Fruit fly (Drosophila melanogaster) whole organism, embryonic: ENCODE results near the gene CG13012.

Experiments
- CG10274 ChIP-seq: fragments of 200-800 bp; sonication (Bioruptor generic); optimal IDR thresholded peaks from 3 replicates; lab custom pipeline; 2017; ENCODE audit warnings: missing biosample characterization, mild to moderate bottlenecking, missing genetic modification characterization
- CG11247 ChIP-seq: fragments of 200-800 bp; sonication (Bioruptor generic); IDR thresholded peaks from 2 replicates; pipeline ENCODE4 v1.3.6; 2022; ENCODE audit warnings: missing biosample characterization, missing genetic modification characterization
- CG11398 ChIP-seq: fragments of 200-800 bp; sonication (Bioruptor generic); optimal IDR thresholded peaks from 2 replicates; lab custom pipeline; 2016; ENCODE audit warnings: missing biosample characterization, missing genetic modification characterization
- CG16815 ChIP-seq: fragments of 200-800 bp; sonication (Bioruptor generic); optimal IDR thresholded peaks from 3 replicates; lab custom pipeline; 2017; ENCODE audit warnings: missing biosample characterization, mild to moderate bottlenecking, missing genetic modification characterization
- CG18011 ChIP-seq: fragments of 200-800 bp; sonication (Bioruptor generic); optimal IDR thresholded peaks from 2 replicates; lab custom pipeline; 2017; ENCODE audit warnings: missing biosample characterization, missing genetic modification characterization, mild to moderate bottlenecking, moderate library complexity, missing genotype
- CG18764 ChIP-seq: fragments of 200-800 bp; sonication (Bioruptor generic); optimal IDR thresholded peaks from 3 replicates; lab custom pipeline; 2016; ENCODE audit warnings: missing biosample characterization, missing genetic modification characterization
- CG2202 ChIP-seq: fragments of 200-800 bp; sonication (Bioruptor generic); optimal IDR thresholded peaks from 2 replicates; lab custom pipeline; 2018; ENCODE audit warnings: missing biosample characterization, mild to moderate bottlenecking, missing genetic modification characterization
- CG2889 ChIP-seq: fragments of 200-800 bp; sonication (Bioruptor generic); IDR thresholded peaks from 3 replicates; pipeline ENCODE4 v1.3.6; 2022; ENCODE audit warnings: missing biosample characterization, missing genetic modification characterization
- CG30020 ChIP-seq: fragments of 200-800 bp; optimal IDR thresholded peaks from 2 replicates; lab custom pipeline; 2019; ENCODE audit warnings: missing biosample characterization, mild to moderate bottlenecking, missing genetic modification characterization, moderate library complexity
- CG33213 ChIP-seq: fragments of 200-800 bp; sonication (Bioruptor generic); optimal IDR thresholded peaks from 3 replicates; lab custom pipeline; 2016; ENCODE audit warnings: missing biosample characterization, missing genetic modification characterization
- CG6689 ChIP-seq: fragments of 200-800 bp; sonication (Bioruptor generic); IDR thresholded peaks from 2 replicates; pipeline ENCODE4 v1.3.6; 2022; ENCODE audit warnings: missing biosample characterization, missing genetic modification characterization
- CG7372 ChIP-seq: fragments of 200-800 bp; sonication (Bioruptor generic); IDR thresholded peaks from 2 replicates; pipeline ENCODE4 v1.3.6; 2022; ENCODE audit warnings: missing biosample characterization, missing genetic modification characterization
- CG8281 ChIP-seq: fragments of 200-800 bp; sonication (Bioruptor generic); optimal IDR thresholded peaks from 2 replicates; lab custom pipeline; 2018; ENCODE audit warnings: missing biosample characterization, mild to moderate bottlenecking, missing genetic modification characterization, moderate library complexity
- Dip3 ChIP-seq: fragments of 200-800 bp; sonication (Bioruptor generic); optimal IDR thresholded peaks from 3 replicates; lab custom pipeline; 2016; ENCODE audit warnings: missing biosample characterization, missing genetic modification characterization
- Doc3 ChIP-seq: fragments of 200-800 bp; sonication (Bioruptor generic); IDR thresholded peaks from 3 replicates; pipeline ENCODE4 v1.3.6; 2022; ENCODE audit warnings: missing biosample characterization, missing genetic modification characterization; ENCODE audit not compliant: partially characterized antibody
- Fer3 ChIP-seq: fragments of 200-800 bp; sonication (Bioruptor generic); optimal IDR thresholded peaks from 2 replicates; lab custom pipeline; 2018; ENCODE audit warnings: missing biosample characterization, mild to moderate bottlenecking, missing genetic modification characterization, moderate library complexity
- Kr ChIP-seq: fragments of 200-800 bp; sonication (Bioruptor generic); optimal IDR thresholded peaks from 2 replicates; lab custom pipeline; 2017; ENCODE audit warnings: missing biosample characterization, mild to moderate bottlenecking, missing genetic modification characterization
- Med ChIP-seq: fragments of 200-800 bp; sonication (Bioruptor generic); peaks from one replicate; lab custom pipeline; 2016; ENCODE audit warnings: missing biosample characterization, missing genetic modification characterization, mild to moderate bottlenecking, inconsistent platforms, moderate library complexity
- Nf-YC ChIP-seq: fragments of 200-800 bp; optimal IDR thresholded peaks from 3 replicates; lab custom pipeline; 2019; ENCODE audit warnings: missing biosample characterization, mild to moderate bottlenecking, missing genetic modification characterization, moderate library complexity
- Opbp ChIP-seq: fragments of 200-800 bp; sonication (Bioruptor generic); IDR thresholded peaks from 3 replicates; pipeline ENCODE4 v1.3.6; 2022; ENCODE audit warnings: missing biosample characterization, missing genetic modification characterization; ENCODE audit not compliant: partially characterized antibody
- Sin3A ChIP-seq: fragments of >200 bp; optimal IDR thresholded peaks from 2 replicates; lab custom pipeline; 2018
- Xrp1 ChIP-seq: fragments of 200-800 bp; sonication (Bioruptor generic); IDR thresholded peaks from 2 replicates; pipeline ENCODE4 v1.3.6; 2022; ENCODE audit warnings: missing biosample characterization, missing genetic modification characterization
- YL-1 ChIP-seq: fragments of 200-800 bp; sonication (Bioruptor generic); optimal IDR thresholded peaks from 3 replicates; lab custom pipeline; 2017; ENCODE audit warnings: missing biosample characterization, mild to moderate bottlenecking, missing genetic modification characterization
- ac ChIP-seq: fragments of 200-800 bp; sonication (Bioruptor generic); optimal IDR thresholded peaks from 3 replicates; lab custom pipeline; 2017; ENCODE audit warnings: missing biosample characterization, mild to moderate bottlenecking, missing genetic modification characterization
- aop ChIP-seq: fragments of 200-800 bp; sonication (Bioruptor generic); IDR thresholded peaks from 2 replicates; pipeline ENCODE4 v1.3.6; 2022; ENCODE audit warnings: missing biosample characterization, missing genetic modification characterization
- ap ChIP-seq: fragments of 200-800 bp; sonication (Bioruptor generic); IDR thresholded peaks from 2 replicates; pipeline ENCODE4 v1.3.6; 2022; ENCODE audit warnings: missing biosample characterization, missing genetic modification characterization
- ash1 ChIP-seq: fragments of 200-800 bp; sonication (Bioruptor generic); optimal IDR thresholded peaks from 2 replicates; lab custom pipeline; 2018; ENCODE audit warnings: missing biosample characterization, mild to moderate bottlenecking, missing genetic modification characterization
- ato ChIP-seq: fragments of 200-800 bp; sonication (Bioruptor generic); IDR thresholded peaks from 2 replicates; pipeline ENCODE4 v1.3.6; 2022; ENCODE audit warnings: missing biosample characterization, missing genetic modification characterization; ENCODE audit not compliant: partially characterized antibody
- cato ChIP-seq: fragments of 200-800 bp; sonication (Bioruptor generic); optimal IDR thresholded peaks from 2 replicates; lab custom pipeline; 2016; ENCODE audit warnings: missing biosample characterization, missing genetic modification characterization, borderline replicate concordance
- caup ChIP-seq: fragments of 200-800 bp; sonication (Bioruptor generic); optimal IDR thresholded peaks from 3 replicates; lab custom pipeline; 2017; ENCODE audit warnings: missing biosample characterization, mild to moderate bottlenecking, missing genetic modification characterization, moderate library complexity; ENCODE audit not compliant: severe bottlenecking
- chif ChIP-seq, 2 experiments: fragments of 200-800 bp; sonication (Bioruptor generic); optimal IDR thresholded peaks; 3 replicates each; lab custom pipeline; 2016; ENCODE audit warnings: missing biosample characterization in 2 of 2, missing genetic modification characterization in 2 of 2
- crc ChIP-seq: fragments of 200-800 bp; sonication (Bioruptor generic); optimal IDR thresholded peaks from 2 replicates; lab custom pipeline; 2016; ENCODE audit warnings: missing biosample characterization, missing genetic modification characterization
- crol ChIP-seq: fragments of 200-800 bp; sonication (Bioruptor generic); IDR thresholded peaks from 2 replicates; pipeline ENCODE4 v1.3.6; 2022; ENCODE audit warnings: missing biosample characterization, missing genetic modification characterization
- dimm ChIP-seq: fragments of 200-800 bp; sonication (Bioruptor generic); IDR thresholded peaks from 2 replicates; pipeline ENCODE4 v1.3.6; 2022; ENCODE audit warnings: missing biosample characterization, missing genetic modification characterization
- ems ChIP-seq: fragments of 200-800 bp; sonication (Bioruptor generic); optimal IDR thresholded peaks from 3 replicates; lab custom pipeline; 2016; ENCODE audit warnings: missing biosample characterization, missing genetic modification characterization
- gro ChIP-seq: fragments of 200-800 bp; sonication (Bioruptor generic); optimal IDR thresholded peaks from 2 replicates; lab custom pipeline; 2016; ENCODE audit warnings: missing biosample characterization, missing genetic modification characterization
- ken ChIP-seq: fragments of 200-800 bp; sonication (Bioruptor generic); IDR thresholded peaks from 3 replicates; pipeline ENCODE4 v1.3.6; 2022; ENCODE audit warnings: missing biosample characterization, missing genetic modification characterization
- lbe ChIP-seq: fragments of 200-800 bp; sonication (Bioruptor generic); optimal IDR thresholded peaks from 2 replicates; lab custom pipeline; 2016; ENCODE audit warnings: missing biosample characterization, mild to moderate bottlenecking, missing genetic modification characterization
- nau ChIP-seq: fragments of 200-800 bp; sonication (Bioruptor generic); optimal IDR thresholded peaks from 3 replicates; lab custom pipeline; 2017; ENCODE audit warnings: missing biosample characterization, mild to moderate bottlenecking, missing genetic modification characterization, missing genetic modification reagents
- ranshi ChIP-seq: fragments of 200-800 bp; sonication (Bioruptor generic); IDR thresholded peaks from 2 replicates; pipeline ENCODE4 v1.3.6; 2022; ENCODE audit warnings: missing biosample characterization, missing genetic modification characterization
- ro ChIP-seq: fragments of 200-800 bp; sonication (Bioruptor generic); IDR thresholded peaks from 2 replicates; pipeline ENCODE4 v1.3.6; 2022; ENCODE audit warnings: missing biosample characterization, missing genetic modification characterization
- row ChIP-seq: fragments of 200-800 bp; sonication (Bioruptor generic); IDR thresholded peaks from 3 replicates; pipeline ENCODE4 v1.3.6; 2022; ENCODE audit warnings: missing biosample characterization, missing genetic modification characterization
- scrt ChIP-seq: fragments of 200-800 bp; sonication (Bioruptor generic); optimal IDR thresholded peaks from 2 replicates; lab custom pipeline; 2018; ENCODE audit warnings: missing biosample characterization, mild to moderate bottlenecking, missing genetic modification characterization, moderate library complexity
- sd ChIP-seq: fragments of 200-800 bp; sonication (Bioruptor generic); optimal IDR thresholded peaks from 3 replicates; lab custom pipeline; 2018; ENCODE audit warnings: missing biosample characterization, mild to moderate bottlenecking, missing genetic modification characterization, moderate library complexity
- sim ChIP-seq: fragments of 200-800 bp; sonication (Bioruptor generic); IDR thresholded peaks from 2 replicates; pipeline ENCODE4 v1.3.6; 2022; ENCODE audit warnings: missing biosample characterization, missing genetic modification characterization
- tna ChIP-seq: fragments of 200-800 bp; sonication (Bioruptor generic); IDR thresholded peaks from 2 replicates; pipeline ENCODE4 v1.3.6; 2022; ENCODE audit warnings: missing biosample characterization, missing genetic modification characterization; ENCODE audit not compliant: partially characterized antibody
- ttk ChIP-seq: fragments of 200-800 bp; sonication (Bioruptor generic); IDR thresholded peaks from 2 replicates; pipeline ENCODE4 v2.1.2; 2022; ENCODE audit warnings: missing biosample characterization, missing genetic modification characterization
- zen ChIP-seq: fragments of 200-800 bp; sonication (Bioruptor generic); optimal IDR thresholded peaks from 3 replicates; lab custom pipeline; 2018; ENCODE audit warnings: missing biosample characterization, mild to moderate bottlenecking, missing genetic modification characterization, moderate library complexity

The CG13012 gene

dm6 chrX:16637594-16638485, 38.7 kb downstream of the CG13012 start, which contains the start of gene RpS19a (continued):
- peak; percentile 1 for TF ChIP-seq CG16815 (GFP tag; lab: Kevin White, UChicago)
- peak; percentile 39 for TF ChIP-seq CG18764 (GFP tag; lab: Kevin White, UChicago)
- TF ChIP-seq tna (GFP tag; lab: Robert Waterston, UW), result no peak
- TF ChIP-seq lbe (GFP tag; lab: Kevin White, UChicago), result peak; percentile 32
- no peak; the same call in 1 of the 2 replicates for TF ChIP-seq ro (GFP tag; lab: Robert Waterston, UW)
- TF ChIP-seq gro, result peak; percentile 53
- peak; percentile 92 for TF ChIP-seq caup
- peak; percentile 99 for TF ChIP-seq Opbp (GFP tag; lab: Robert Waterston, UW)
- peak; percentile 94 for TF ChIP-seq YL-1 (GFP tag; lab: Kevin White, UChicago)
- peak; percentile 15 for TF ChIP-seq ems (GFP tag; lab: Kevin White, UChicago)
- TF ChIP-seq ato (GFP tag; lab: Robert Waterston, UW), result 0 out of 2 replicates have a peak, but pooled peaks have one; percentile 39
- TF ChIP-seq Sin3A (lab: Kevin White, UChicago), result peak; percentile 49
- peak; percentile 40 for TF ChIP-seq zen (tag; lab: Kevin White, UChicago)
- peak; percentile 62 for TF ChIP-seq ttk (GFP tag; lab: Robert Waterston, UW)
- peak; percentile 39 for TF ChIP-seq CG8281 (tag; lab: Kevin White, UChicago)
- TF ChIP-seq dimm, result 0 out of 2 replicates have a peak, but pooled peaks have one; percentile 20
- TF ChIP-seq CG30020 (tag; lab: Kevin White, UChicago), result peak; percentile 44
- no peak for TF ChIP-seq cato (GFP tag; lab: Kevin White, UChicago)
- peak; percentile 83 for TF ChIP-seq Fer3 (tag; lab: Kevin White, UChicago)
- TF ChIP-seq Nf-YC, result peak; percentile 66
- TF ChIP-seq Dip3 (GFP tag; lab: Kevin White, UChicago), result peak; percentile 17
- TF ChIP-seq row (GFP tag; lab: Robert Waterston, UW), result peak; percentile 24; the same call in 1 of the 3 replicates
- peak; percentile 60; the same call in 1 of the 2 replicates for TF ChIP-seq CG7372 (GFP tag; lab: Robert Waterston, UW)
- TF ChIP-seq sd, result no peak
- TF ChIP-seq Xrp1 (GFP tag; lab: Robert Waterston, UW), result no peak
- peak; percentile 66 for TF ChIP-seq ap (GFP tag; lab: Robert Waterston, UW)
- no peak for TF ChIP-seq Doc3
- TF ChIP-seq ken (GFP tag; lab: Robert Waterston, UW), result peak; percentile 78; the same call in 2 of the 3 replicates
- peak; percentile 45 for TF ChIP-seq CG2202 (tag; lab: Kevin White, UChicago)
- peak; percentile 59 for TF ChIP-seq CG6689 (GFP tag; lab: Robert Waterston, UW)
- TF ChIP-seq chif (GFP tag; optimal IDR thresholded peaks at IDR 0.05; lab: Kevin White, UChicago), result peak in 1 of 2 experiments; percentile 55
- peak; percentile 68 for TF ChIP-seq CG11247 (GFP tag; lab: Robert Waterston, UW)
- peak; percentile 72 for TF ChIP-seq ranshi (GFP tag; lab: Robert Waterston, UW)
- TF ChIP-seq ac, result peak; percentile 75
- TF ChIP-seq crol (GFP tag; lab: Robert Waterston, UW), result 0 out of 2 replicates have a peak, but pooled peaks have one; percentile 21
- peak; percentile 85 for TF ChIP-seq nau (GFP tag; lab: Kevin White, UChicago)
- peak; percentile 39 for TF ChIP-seq crc (GFP tag; lab: Kevin White, UChicago)
- peak; percentile 69 for TF ChIP-seq CG33213
- peak; percentile 86 for TF ChIP-seq ash1
- TF ChIP-seq CG11398, result peak; percentile 42
- TF ChIP-seq CG18011, result peak; percentile 63
- no peak for TF ChIP-seq aop (GFP tag; lab: Robert Waterston, UW)
- TF ChIP-seq CG2889, result 0 out of 3 replicates have a peak, but pooled peaks have one; percentile 43
- peak; percentile 77 for TF ChIP-seq scrt (GFP tag; lab: Kevin White, UChicago)
- peak; percentile 97 for TF ChIP-seq Med (GFP tag; lab: Kevin White, UChicago)
- peak; percentile 79 for TF ChIP-seq sim (GFP tag; lab: Robert Waterston, UW)
- peak; percentile 66 for TF ChIP-seq Kr (GFP tag; lab: Kevin White, UChicago)
- peak; percentile 73 for TF ChIP-seq CG10274 (GFP tag; lab: Kevin White, UChicago)
